Worm (Caenorhabditis elegans) whole organism, late embryonic: ENCODE results near the gene C25D7.15.

Experiments
- C08G9.2 ChIP-seq: sonication (generic microtip); optimal IDR thresholded peaks from 2 replicates; lab custom pipeline; 2016; ENCODE audit warnings: mild to moderate bottlenecking, missing genetic modification characterization, moderate library complexity, missing compliant biosample characterization
- F13H6.1 ChIP-seq: sonication (generic microtip); optimal IDR thresholded peaks from 2 replicates; lab custom pipeline; 2016; ENCODE audit warnings: missing genetic modification characterization, missing compliant biosample characterization
- K02D7.2 ChIP-seq: sonication (generic microtip); optimal IDR thresholded peaks from 2 replicates; lab custom pipeline; 2017; ENCODE audit warnings: mild to moderate bottlenecking, missing genetic modification characterization, missing compliant biosample characterization
- K09A11.1 ChIP-seq: sonication (generic microtip); optimal IDR thresholded peaks from 2 replicates; lab custom pipeline; 2017; ENCODE audit warnings: antibody characterized with exemption, mild to moderate bottlenecking, missing genetic modification characterization, missing compliant biosample characterization; ENCODE audit not compliant: insufficient read depth
- Y22D7AL.16 ChIP-seq: sonication (generic microtip); optimal IDR thresholded peaks from 2 replicates; lab custom pipeline; 2016; ENCODE audit warnings: missing genetic modification characterization, missing compliant biosample characterization
- ama-1 ChIP-seq: fragments of 150-350 bp; optimal IDR thresholded peaks from 2 replicates; lab custom pipeline; 2014
- ceh-14 ChIP-seq: sonication (generic microtip); optimal IDR thresholded peaks from 2 replicates; lab custom pipeline; 2016; ENCODE audit warnings: missing genotype, missing genetic modification characterization, missing compliant biosample characterization
- ceh-2 ChIP-seq: sonication (generic microtip); optimal IDR thresholded peaks from 2 replicates; lab custom pipeline; 2016; ENCODE audit warnings: missing genotype, missing genetic modification characterization, missing compliant biosample characterization
- ceh-24 ChIP-seq: sonication (generic microtip); optimal IDR thresholded peaks from 2 replicates; lab custom pipeline; 2016; ENCODE audit warnings: mild to moderate bottlenecking, missing genetic modification characterization, missing compliant biosample characterization
- ceh-30 ChIP-seq: fragments of 150-350 bp; optimal IDR thresholded peaks from 2 replicates; lab custom pipeline; 2014; ENCODE audit warnings: missing biosample characterization, missing genetic modification characterization
- ceh-31 ChIP-seq: sonication (generic microtip); optimal IDR thresholded peaks from 2 replicates; lab custom pipeline; 2016; ENCODE audit warnings: missing genetic modification characterization, missing compliant biosample characterization
- ceh-34 ChIP-seq: sonication (generic microtip); optimal IDR thresholded peaks from 2 replicates; lab custom pipeline; 2016; ENCODE audit warnings: mild to moderate bottlenecking, missing genetic modification characterization, missing compliant biosample characterization
- ceh-48 ChIP-seq: sonication (generic microtip); optimal IDR thresholded peaks from 2 replicates; lab custom pipeline; 2016; ENCODE audit warnings: missing genetic modification characterization, inconsistent platforms, missing compliant biosample characterization
- ceh-6 ChIP-seq: fragments of 200-800 bp; sonication (Bioruptor generic); optimal IDR thresholded peaks from 2 replicates; lab custom pipeline; 2018; ENCODE audit warnings: mild to moderate bottlenecking, missing genetic modification characterization, missing compliant biosample characterization
- elt-2 ChIP-seq: sonication (generic microtip); optimal IDR thresholded peaks from 2 replicates; lab custom pipeline; 2016; ENCODE audit warnings: missing genetic modification reagents, missing genetic modification characterization, missing compliant biosample characterization
- elt-4 ChIP-seq: sonication (generic microtip); optimal IDR thresholded peaks from 2 replicates; lab custom pipeline; 2016; ENCODE audit warnings: missing genetic modification characterization, missing compliant biosample characterization
- ets-4 ChIP-seq: sonication (generic microtip); optimal IDR thresholded peaks from 2 replicates; lab custom pipeline; 2016; ENCODE audit warnings: missing genetic modification characterization, missing compliant biosample characterization
- eyg-1 ChIP-seq: sonication (generic microtip); optimal IDR thresholded peaks from 2 replicates; lab custom pipeline; 2016; ENCODE audit warnings: missing genotype, missing genetic modification characterization, missing compliant biosample characterization
- gmeb-2 ChIP-seq: sonication (generic microtip); optimal IDR thresholded peaks from 2 replicates; lab custom pipeline; 2016; ENCODE audit warnings: missing genetic modification characterization, inconsistent platforms, missing compliant biosample characterization
- hlh-30 ChIP-seq: sonication (generic microtip); optimal IDR thresholded peaks from 2 replicates; lab custom pipeline; 2017; ENCODE audit warnings: antibody characterized with exemption, missing genetic modification characterization, missing compliant biosample characterization; ENCODE audit not compliant: insufficient read depth
- hlh-6 ChIP-seq: sonication (generic microtip); optimal IDR thresholded peaks from 2 replicates; lab custom pipeline; 2016; ENCODE audit warnings: missing genotype, missing genetic modification characterization, missing compliant biosample characterization
- hlh-8 ChIP-seq: sonication (generic microtip); optimal IDR thresholded peaks from 2 replicates; lab custom pipeline; 2016; ENCODE audit warnings: missing genotype, missing genetic modification characterization, missing compliant biosample characterization
- lim-6 ChIP-seq: sonication (generic microtip); optimal IDR thresholded peaks from 2 replicates; lab custom pipeline; 2016; ENCODE audit warnings: missing genetic modification characterization, missing compliant biosample characterization
- madf-2 ChIP-seq: sonication (generic microtip); optimal IDR thresholded peaks from 2 replicates; lab custom pipeline; 2017; ENCODE audit warnings: missing genetic modification characterization, missing compliant biosample characterization
- nhr-11 ChIP-seq: fragments of 150-350 bp; optimal IDR thresholded peaks from 2 replicates; lab custom pipeline; 2014; ENCODE audit warnings: missing biosample characterization, missing genetic modification characterization
- pax-1 ChIP-seq: fragments of 150-350 bp; optimal IDR thresholded peaks from 2 replicates; lab custom pipeline; 2014; ENCODE audit warnings: missing biosample characterization, missing genetic modification characterization
- pha-2 ChIP-seq: sonication (generic microtip); optimal IDR thresholded peaks from 2 replicates; lab custom pipeline; 2017; ENCODE audit warnings: mild to moderate bottlenecking, missing genetic modification characterization, missing compliant biosample characterization
- pha-4 ChIP-seq: fragments of 150-350 bp; optimal IDR thresholded peaks from 2 replicates; lab custom pipeline; 2018; ENCODE audit warnings: missing biosample characterization, missing genetic modification reagents, missing genetic modification characterization
- pqm-1 ChIP-seq: sonication (generic microtip); optimal IDR thresholded peaks from 2 replicates; lab custom pipeline; 2016; ENCODE audit warnings: missing genetic modification characterization, missing compliant biosample characterization
- pros-1 ChIP-seq: fragments of 150-350 bp; optimal IDR thresholded peaks from 2 replicates; lab custom pipeline; 2014; ENCODE audit warnings: missing biosample characterization, missing genetic modification reagents, missing genetic modification characterization
- rnt-1 ChIP-seq: sonication (generic microtip); optimal IDR thresholded peaks from 2 replicates; lab custom pipeline; 2016; ENCODE audit warnings: missing genetic modification characterization, missing compliant biosample characterization
- tbx-2 ChIP-seq: sonication (generic microtip); optimal IDR thresholded peaks from 2 replicates; lab custom pipeline; 2016; ENCODE audit warnings: missing genetic modification characterization, missing compliant biosample characterization
- ttx-3 ChIP-seq: sonication (generic microtip); optimal IDR thresholded peaks from 2 replicates; lab custom pipeline; 2016; ENCODE audit warnings: missing genetic modification reagents, missing genetic modification characterization, missing compliant biosample characterization
- unc-3 ChIP-seq, 2 experiments: fragments of 200-800 bp in 1 of 2; sonication (Bioruptor generic) in 1 of 2; sonication (generic microtip) in 1 of 2; conservative IDR thresholded peaks in 1 of 2; optimal IDR thresholded peaks in 1 of 2; 2 replicates each; pipeline versions ENCODE4 v1.3.6 to Lab custom; 2016 to 2022; ENCODE audit warnings: missing compliant biosample characterization in 2 of 2, missing genetic modification characterization in 2 of 2, missing genetic modification reagents in 1 of 2
- unc-42 ChIP-seq: sonication (generic microtip); optimal IDR thresholded peaks from 2 replicates; lab custom pipeline; 2016; ENCODE audit warnings: missing genotype, missing genetic modification characterization, missing compliant biosample characterization

C25D7.15 gene

ce11 chrV:15059534-15059933 lies at the start of gene C25D7.15, which contains the start of gene mcm-3:
C25D7.15 (plus strand) TSS chrV:15059808.
mcm-3 (minus strand) TSS chrV:15059599.
- TF ChIP-seq ceh-6 (GFP tag; lab: Kevin White, UChicago) (no peak), elt-4 (tag; lab: Kevin White, UChicago) (no peak), unc-42 (tag; lab: Kevin White, UChicago) (no peak), ceh-24 (no peak), ets-4 (no peak), pha-4 (tag; lab: Kevin White, UChicago) (no peak), Y22D7AL.16 (tag; lab: Kevin White, UChicago) (no peak), nhr-11 (tag; lab: Kevin White, UChicago) (no peak), C08G9.2 (tag; lab: Kevin White, UChicago) (no peak), tbx-2 (no peak), elt-2 (tag; lab: Kevin White, UChicago) (no peak), gmeb-2 (tag; lab: Kevin White, UChicago) (no peak), rnt-1 (tag; lab: Kevin White, UChicago) (no peak), hlh-8 (tag; lab: Kevin White, UChicago) (no peak), pqm-1 (no peak), ceh-2 (tag; lab: Kevin White, UChicago) (no peak), lim-6 (tag; lab: Kevin White, UChicago) (no peak), F13H6.1 (tag; lab: Kevin White, UChicago) (no peak), hlh-30 (no peak), ceh-14 (tag; lab: Kevin White, UChicago) (no peak)
- TF ChIP-seq, all 69 proteins: peak for 0

DNA sequence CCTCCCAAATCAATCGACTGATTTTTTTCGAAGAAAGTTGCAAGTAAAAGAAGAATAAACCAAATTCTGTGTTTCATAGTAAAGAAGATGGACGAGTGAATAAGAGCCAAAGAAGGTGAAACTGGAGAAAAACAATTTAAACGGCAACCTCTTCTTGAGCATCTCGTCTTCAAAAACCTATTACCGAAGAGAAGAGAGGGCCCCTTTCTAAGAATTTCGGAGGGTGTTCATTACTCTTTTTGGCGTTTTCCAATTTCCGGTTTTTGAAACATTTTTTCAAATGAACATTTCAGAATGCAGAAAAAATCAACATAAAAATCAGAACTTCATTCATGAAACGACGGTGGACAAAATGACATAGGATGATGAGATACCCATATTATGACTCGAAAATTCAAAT lies 48.0 kb upstream of the C25D7.15 start, which contains the start of gene nmr-2:
Gene nmr-2 (minus strand): TSS at position 101 of the 400 bp plus-strand sequence.
- TF ChIP-seq tbx-2 (no peak), unc-42 (tag; lab: Kevin White, UChicago) (no peak), hlh-8 (tag; lab: Kevin White, UChicago) (no peak), Y22D7AL.16 (tag; lab: Kevin White, UChicago) (no peak), ttx-3 (tag; lab: Kevin White, UChicago) (no peak), ama-1 (lab: Kevin White, UChicago) (no peak), K09A11.1 (tag; lab: Kevin White, UChicago) (no peak), ceh-2 (tag; lab: Kevin White, UChicago) (no peak), pha-2 (tag; lab: Kevin White, UChicago) (no peak), ceh-30 (tag; lab: Kevin White, UChicago) (no peak), eyg-1 (tag; lab: Kevin White, UChicago) (no peak), lim-6 (tag; lab: Kevin White, UChicago) (no peak), hlh-6 (tag; lab: Kevin White, UChicago) (no peak), madf-2 (no peak)
- TF ChIP-seq, all 69 proteins: peak for 0

DNA sequence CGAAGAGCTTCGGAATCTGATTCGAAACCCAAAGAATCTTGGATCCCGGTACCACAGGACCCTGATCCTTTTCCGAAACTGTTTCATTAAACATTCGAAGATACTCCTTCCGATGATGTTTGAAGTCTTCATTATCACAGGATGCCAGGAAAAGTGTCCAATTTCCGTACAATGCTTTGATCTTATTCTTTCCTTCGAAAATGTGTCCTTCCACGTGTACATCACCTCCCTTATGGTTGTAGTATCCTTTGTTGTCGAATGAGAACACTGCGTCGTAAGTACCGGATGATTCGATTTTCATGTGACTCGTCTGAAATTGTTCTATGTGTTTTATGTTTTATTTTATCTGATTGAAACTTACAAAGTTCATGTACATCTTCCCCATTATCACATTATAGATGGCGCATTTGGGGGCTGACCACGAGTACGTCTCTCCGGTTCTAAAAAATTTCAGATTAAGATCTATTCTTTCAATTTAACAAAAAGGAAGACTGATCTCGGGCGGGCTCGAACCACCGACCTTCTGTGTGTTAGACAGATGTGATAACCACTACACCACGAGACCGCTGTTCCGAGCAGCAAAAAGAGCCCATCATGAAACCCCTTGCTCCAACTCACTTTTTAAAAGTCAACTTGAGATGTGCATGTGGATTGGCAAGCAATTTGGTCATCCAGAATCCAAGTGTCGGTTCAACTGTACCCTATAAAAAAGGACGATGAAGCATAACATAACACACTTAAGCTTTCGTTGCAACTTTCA lies 46.9 kb upstream of the C25D7.15 start:
- TF ChIP-seq hlh-6 (tag; lab: Kevin White, UChicago), result no peak
- no peak for TF ChIP-seq ceh-48 (tag; lab: Kevin White, UChicago)
- TF ChIP-seq K02D7.2 (tag; lab: Kevin White, UChicago), result no peak
- no peak for TF ChIP-seq unc-3 (GFP tag; conservative IDR thresholded peaks at IDR 0.05; lab: Robert Waterston, UW)
- TF ChIP-seq unc-3 (tag; optimal IDR thresholded peaks at IDR 0.05; lab: Kevin White, UChicago), result no peak
- no peak for TF ChIP-seq hlh-8 (tag; lab: Kevin White, UChicago)
- no peak for TF ChIP-seq nhr-11 (tag; lab: Kevin White, UChicago)
- TF ChIP-seq pros-1, result no peak
- no peak for TF ChIP-seq pha-4 (tag; lab: Kevin White, UChicago)
- TF ChIP-seq madf-2, result no peak
- TF ChIP-seq ceh-34 (tag; lab: Kevin White, UChicago), result no peak
- TF ChIP-seq ceh-31 (tag; lab: Kevin White, UChicago), result no peak
- TF ChIP-seq pax-1 (tag; lab: Kevin White, UChicago), result no peak
- TF ChIP-seq, all 69 proteins: peak for 0
